Fruit fly (Drosophila melanogaster): ENCODE measurements around the gene CG3916.

CG3916 gene

dm6 chr3R:12258437-12258836, 29.2 kb downstream of the CG3916 start, which contains the start of the genes CG44037 and svp:
TSS of gene CG44037 (plus strand) at chr3R:12258737.
TSS of gene svp (plus strand) at chr3R:12258737.
- no peak for TF ChIP-seq OdsH (GFP tag; optimal IDR thresholded peaks at IDR 0.05)
- TF ChIP-seq Vsx2 (GFP tag; optimal IDR thresholded peaks at IDR 0.05; ENCODE audit: partially characterized antibody): no peak
- no peak for TF ChIP-seq GATAd (GFP tag; optimal IDR thresholded peaks at IDR 0.05)
- TF ChIP-seq ey (GFP tag; optimal IDR thresholded peaks at IDR 0.05): no peak
- TF ChIP-seq br (GFP tag; optimal IDR thresholded peaks at IDR 0.05): no peak
- TF ChIP-seq Jra (GFP tag; optimal IDR thresholded peaks at IDR 0.05): no peak
- no peak for TF ChIP-seq N (GFP tag; optimal IDR thresholded peaks at IDR 0.05)

- no peak for TF ChIP-seq fru (GFP tag; optimal IDR thresholded peaks at IDR 0.05)
- no peak for TF ChIP-seq Rel (GFP tag; optimal IDR thresholded peaks at IDR 0.05)
- TF ChIP-seq Rel (tag; optimal IDR thresholded peaks at IDR 0.05): peak; percentile 54
These were observed 29.8 kb downstream of the CG3916 start for dm6 chr3R:12259013-12259412.

dm6 chr3R:12259819-12260218, 30.6 kb downstream of the CG3916 start:
- TF ChIP-seq sv (GFP tag; optimal IDR thresholded peaks at IDR 0.05) (no peak), Abd-B (GFP tag; optimal IDR thresholded peaks at IDR 0.05) (no peak), Vsx2 (GFP tag; optimal IDR thresholded peaks at IDR 0.05; ENCODE audit: partially characterized antibody) (no peak), dsf (GFP tag; optimal IDR thresholded peaks at IDR 0.05; ENCODE audit: borderline replicate concordance) (no peak), h (GFP tag; optimal IDR thresholded peaks at IDR 0.05) (no peak)

dm6 chr3R:12260669-12261068, 31.5 kb downstream of the CG3916 start, which contains the start of gene CG44038:
TSS of gene CG44038 (plus strand) at chr3R:12260969.
- TF ChIP-seq N (GFP tag; optimal IDR thresholded peaks at IDR 0.05) (no peak), dl (GFP tag; optimal IDR thresholded peaks at IDR 0.05; ENCODE audit: insufficient read depth in 1 of 2, partially characterized antibody in 2 of 2) (no peak), h (GFP tag; optimal IDR thresholded peaks at IDR 0.05) (no peak), pan (optimal IDR thresholded peaks at IDR 0.05) (no peak), sv (GFP tag; optimal IDR thresholded peaks at IDR 0.05) (no peak), dmrt93B (GFP tag; optimal IDR thresholded peaks at IDR 0.05) (no peak), Myc (optimal IDR thresholded peaks at IDR 0.05) (no peak), foxo (GFP tag; optimal IDR thresholded peaks at IDR 0.05) (no peak), Dif (GFP tag; optimal IDR thresholded peaks at IDR 0.05; ENCODE audit: partially characterized antibody) (no peak), Rel (GFP tag; optimal IDR thresholded peaks at IDR 0.05) (no peak), Rel (tag; optimal IDR thresholded peaks at IDR 0.05) (no peak), ey (GFP tag; optimal IDR thresholded peaks at IDR 0.05) (no peak), CG32264 (GFP tag; optimal IDR thresholded peaks at IDR 0.05) (no peak), Hr83 (GFP tag; optimal IDR thresholded peaks at IDR 0.05; ENCODE audit: poor library complexity, severe bottlenecking) (no peak), jim (GFP tag; optimal IDR thresholded peaks at IDR 0.05) (no peak), dsf (GFP tag; optimal IDR thresholded peaks at IDR 0.05; ENCODE audit: borderline replicate concordance) (no peak)

dm6 chr3R:12269889-12270403, 40.7 kb downstream of the CG3916 start:
- no peak for TF ChIP-seq Rel (GFP tag; optimal IDR thresholded peaks at IDR 0.05)
- peak; percentile 92 for TF ChIP-seq Rel (tag; optimal IDR thresholded peaks at IDR 0.05)
- no peak for TF ChIP-seq Mio (GFP tag; optimal IDR thresholded peaks at IDR 0.05)

- TF ChIP-seq CG9705 (GFP tag; optimal IDR thresholded peaks at IDR 0.05): no peak
- no peak for TF ChIP-seq Hr83 (GFP tag; optimal IDR thresholded peaks at IDR 0.05; ENCODE audit: poor library complexity, severe bottlenecking)
- TF ChIP-seq Abd-B (GFP tag; optimal IDR thresholded peaks at IDR 0.05): no peak
- TF ChIP-seq dl (GFP tag; optimal IDR thresholded peaks at IDR 0.05; ENCODE audit: insufficient read depth in 1 of 2, partially characterized antibody in 2 of 2): no peak
- TF ChIP-seq OdsH (GFP tag; optimal IDR thresholded peaks at IDR 0.05): no peak
- no peak for TF ChIP-seq CG32264 (GFP tag; optimal IDR thresholded peaks at IDR 0.05)
- TF ChIP-seq GATAd (GFP tag; optimal IDR thresholded peaks at IDR 0.05): no peak
- TF ChIP-seq Rel (GFP tag; optimal IDR thresholded peaks at IDR 0.05): no peak
- no peak for TF ChIP-seq Rel (tag; optimal IDR thresholded peaks at IDR 0.05)
- TF ChIP-seq HLH106 (tag; optimal IDR thresholded peaks at IDR 0.05): no peak
- TF ChIP-seq Mio (GFP tag; optimal IDR thresholded peaks at IDR 0.05): no peak
- no peak for TF ChIP-seq br (GFP tag; optimal IDR thresholded peaks at IDR 0.05)
- no peak for TF ChIP-seq sage (GFP tag; optimal IDR thresholded peaks at IDR 0.05)
- TF ChIP-seq jim (GFP tag; optimal IDR thresholded peaks at IDR 0.05): no peak
- TF ChIP-seq Myc (optimal IDR thresholded peaks at IDR 0.05): no peak
- TF ChIP-seq fru (GFP tag; optimal IDR thresholded peaks at IDR 0.05): no peak
- TF ChIP-seq sv (GFP tag; optimal IDR thresholded peaks at IDR 0.05): no peak
- no peak for TF ChIP-seq psq (GFP tag; optimal IDR thresholded peaks at IDR 0.05)
- no peak for TF ChIP-seq dmrt93B (GFP tag; optimal IDR thresholded peaks at IDR 0.05)
- TF ChIP-seq ey (GFP tag; optimal IDR thresholded peaks at IDR 0.05): no peak
These were observed 41.4 kb downstream of the CG3916 start, which contains the start of gene CG17738 for dm6 chr3R:12270590-12270989. TSS of gene CG17738 (plus strand) at chr3R:12270890.

Data from whole organism, wandering third instar larva.